Worm (Caenorhabditis elegans) whole organism, dauer: ENCODE data around the gene tctn-1.

Experiments
- unc-62 ChIP-seq: sonication (generic microtip); optimal IDR thresholded peaks from 2 replicates; lab custom pipeline; 2017; ENCODE audit warnings: missing biosample characterization, missing genetic modification reagents, missing genetic modification characterization

Gene tctn-1

ce11 chrIV:4747553-4747952 is at the start of gene tctn-1:
tctn-1 (minus strand) TSS chrIV:4747832.
- TF ChIP-seq unc-62 (GFP tag; lab: Kevin White, UChicago): no peak

DNA sequence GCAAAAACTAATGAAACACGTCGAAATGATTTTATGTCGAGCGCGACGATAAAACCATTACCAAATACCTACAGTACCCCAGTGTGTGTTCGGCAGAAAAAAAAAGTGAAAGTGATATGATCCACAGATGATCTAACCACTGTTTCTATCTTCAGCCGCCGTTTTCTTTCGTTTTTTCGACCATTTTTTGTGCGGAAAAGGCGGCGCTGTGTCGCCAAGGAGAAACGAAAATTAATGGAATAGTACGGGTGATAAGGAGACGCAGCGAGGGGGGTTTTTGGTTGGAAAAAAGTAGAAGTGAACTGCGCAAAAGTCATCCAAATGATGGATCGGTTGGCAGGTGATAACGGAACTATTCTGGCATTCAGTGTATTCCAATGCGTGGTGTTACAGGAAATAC is 47.5 kb upstream of the tctn-1 start:
- no peak for TF ChIP-seq unc-62 (GFP tag; lab: Kevin White, UChicago)

DNA sequence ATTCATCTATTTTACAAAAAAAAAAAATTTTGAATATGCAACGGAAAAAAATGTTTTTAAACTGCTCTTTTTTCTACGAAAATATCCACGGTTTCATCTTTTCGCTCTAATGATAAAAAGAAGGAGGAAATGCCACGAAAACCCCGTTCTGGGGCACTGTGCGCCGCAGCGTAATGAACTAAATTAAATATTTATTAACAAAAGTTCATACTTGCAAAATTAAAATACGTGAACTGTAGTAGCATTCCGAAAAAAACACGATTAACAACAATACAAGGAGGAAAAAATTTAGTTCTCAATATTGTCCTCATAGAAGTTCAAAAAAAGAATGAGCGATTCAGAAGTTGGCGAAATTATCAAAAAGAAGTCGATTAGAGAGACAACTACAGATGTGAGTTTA is 41.8 kb upstream of the tctn-1 start, which contains the start of gene R11E3.1:
R11E3.1 (plus strand) TSS at position 301 of the 400 bp plus-strand sequence.
- no peak for TF ChIP-seq unc-62 (GFP tag; lab: Kevin White, UChicago)

ce11 chrIV:4788332-4788731 is 40.7 kb upstream of the tctn-1 start, which contains the start of gene nhr-104:
nhr-104 (minus strand) TSS chrIV:4788692.
- no peak for TF ChIP-seq unc-62 (GFP tag; lab: Kevin White, UChicago)

DNA sequence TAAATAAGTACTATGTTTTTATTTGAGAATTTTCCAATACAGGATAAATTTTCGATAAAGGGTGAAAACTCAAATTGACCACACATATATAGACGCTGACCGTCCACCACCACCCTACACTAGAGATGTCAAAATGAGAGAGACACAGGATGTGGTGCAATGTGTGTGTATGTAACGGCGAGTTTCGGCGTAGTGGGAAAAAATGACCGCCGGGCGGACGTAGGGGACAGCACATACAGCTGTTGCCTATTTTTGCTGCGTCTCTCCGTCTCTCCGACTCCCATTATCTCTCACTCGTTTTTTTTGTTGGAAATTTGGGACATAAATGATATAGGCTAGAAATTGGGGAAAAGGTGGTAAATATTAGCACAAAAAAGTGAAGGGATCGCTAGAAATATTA is 33.5 kb upstream of the tctn-1 start:
- TF ChIP-seq unc-62 (GFP tag; lab: Kevin White, UChicago): no peak

ce11 chrIV:4780129-4780528 is 32.5 kb upstream of the tctn-1 start, which contains the start of gene set-15:
set-15 (minus strand) TSS chrIV:4780229.
- no peak for TF ChIP-seq unc-62 (GFP tag; lab: Kevin White, UChicago)

DNA sequence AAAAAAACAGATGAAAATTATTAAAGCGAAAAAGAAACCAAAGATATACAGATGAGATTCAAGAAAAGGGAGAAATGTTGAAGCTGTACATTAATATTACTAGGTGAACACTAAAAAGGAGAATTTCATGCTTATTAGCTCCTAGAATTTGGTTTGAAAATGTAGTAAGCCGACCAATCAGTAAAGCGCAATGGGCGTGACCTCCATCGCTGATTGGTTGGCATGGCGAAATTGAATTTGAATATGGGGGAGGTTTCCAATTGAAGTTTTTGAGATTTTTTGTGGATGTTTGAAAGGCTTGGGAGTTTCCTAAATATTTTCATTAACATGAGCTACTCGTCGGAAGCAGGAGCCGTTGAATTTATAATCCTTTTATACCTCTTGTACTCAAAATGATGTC is 28.9 kb upstream of the tctn-1 start:
- no peak for TF ChIP-seq unc-62 (GFP tag; lab: Kevin White, UChicago)

- TF ChIP-seq unc-62 (GFP tag; lab: Kevin White, UChicago): no peak
Observed at ce11 chrIV:4776001-4776400, 28.4 kb upstream of the tctn-1 start, which contains the start of gene R11E3.19. R11E3.19 (minus strand) TSS chrIV:4776101.

- no peak for TF ChIP-seq unc-62 (GFP tag; lab: Kevin White, UChicago)
Observed at ce11 chrIV:4771792-4772191, 24.2 kb upstream of the tctn-1 start, which contains the start of gene R11E3.2. R11E3.2 (plus strand) TSS chrIV:4772092.

DNA sequence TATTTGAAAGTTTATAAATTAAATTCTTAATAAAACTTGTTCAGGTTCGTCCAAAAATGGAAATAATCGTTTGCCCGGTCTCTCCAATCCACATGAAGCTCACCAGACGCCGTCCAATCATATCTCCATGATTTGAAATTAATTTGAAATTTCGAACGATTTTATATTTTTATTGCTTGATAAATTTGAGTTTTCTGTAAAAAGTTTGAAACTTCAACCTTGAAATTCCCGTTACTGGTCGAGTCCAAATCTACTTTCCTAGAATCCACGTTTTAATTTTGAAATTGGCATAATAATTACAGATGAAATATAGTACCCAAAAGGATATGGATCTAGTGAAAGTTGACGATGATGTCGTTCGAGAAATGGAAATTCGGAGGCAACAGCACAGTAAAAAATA is 16.8 kb upstream of the tctn-1 start, which contains the start of gene npp-26:
npp-26 (plus strand) TSS at position 301 of the 400 bp plus-strand sequence.
- no peak for TF ChIP-seq unc-62 (GFP tag; lab: Kevin White, UChicago)

ce11 chrIV:4763844-4764243 is 16.2 kb upstream of the tctn-1 start, which contains the start of gene Y17G9B.2:
Y17G9B.2 (plus strand) TSS chrIV:4764144.
- TF ChIP-seq unc-62 (GFP tag; lab: Kevin White, UChicago): no peak

DNA sequence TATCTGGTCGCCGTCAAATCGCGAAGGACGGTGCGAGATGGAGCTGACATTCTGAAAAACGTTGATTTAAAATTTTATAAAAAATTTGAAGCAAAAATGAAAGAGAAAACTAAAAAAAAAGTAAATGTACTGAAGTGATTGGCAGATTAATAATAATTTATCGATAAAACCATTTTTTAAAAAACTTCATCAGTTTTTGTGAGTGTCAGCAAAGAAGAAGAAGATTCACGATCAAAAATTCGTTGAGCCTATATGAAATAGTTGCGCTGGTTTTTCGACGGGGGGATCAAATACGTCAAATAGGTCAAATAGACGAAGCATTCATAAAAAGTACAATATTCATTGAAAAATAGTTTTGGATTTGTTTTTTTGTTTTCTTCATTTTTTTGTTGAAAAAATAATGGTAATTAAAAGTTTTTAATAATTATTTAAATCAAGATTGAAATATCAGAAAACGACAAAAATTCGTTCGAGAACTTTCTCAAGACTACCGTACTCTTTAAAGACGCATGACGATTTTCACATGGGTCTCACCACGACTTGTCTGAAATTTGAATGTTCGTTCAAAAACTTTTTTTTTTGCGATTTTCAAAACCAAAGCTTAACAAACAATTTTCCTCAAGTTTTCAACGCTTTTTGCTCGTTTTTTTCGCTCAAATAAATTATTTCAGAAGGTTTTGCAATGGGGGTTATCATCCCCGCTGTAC is 12.9 kb upstream of the tctn-1 start, which contains the start of the genes memi-1 and cyp-31A3:
memi-1 (minus strand) TSS at position 51 of the 707 bp plus-strand sequence.
cyp-31A3 (plus strand) TSS at position 672 of the 707 bp plus-strand sequence.
- no peak for TF ChIP-seq unc-62 (GFP tag; lab: Kevin White, UChicago)

ce11 chrIV:4758659-4759058 is 11.0 kb upstream of the tctn-1 start, which contains the start of gene Y17G9B.8:
Y17G9B.8 (minus strand) TSS chrIV:4758840.
- TF ChIP-seq unc-62 (GFP tag; lab: Kevin White, UChicago): no peak

- TF ChIP-seq unc-62 (GFP tag; lab: Kevin White, UChicago): no peak
Observed at ce11 chrIV:4755929-4756655, 8.5 kb upstream of the tctn-1 start, which contains the start of the genes fbxb-77 and Y17G9B.11. fbxb-77 (minus strand) TSS chrIV:4756157. Y17G9B.11 (plus strand) TSS chrIV:4756605.

ce11 chrIV:4751814-4752213 is 4.2 kb upstream of the tctn-1 start, which contains the start of gene Y17G9B.4:
Y17G9B.4 (plus strand) TSS chrIV:4752119.
- TF ChIP-seq unc-62 (GFP tag; lab: Kevin White, UChicago): no peak
